Worm (Caenorhabditis elegans): Measurements from ENCODE around the gene B0304.2.

DNA sequence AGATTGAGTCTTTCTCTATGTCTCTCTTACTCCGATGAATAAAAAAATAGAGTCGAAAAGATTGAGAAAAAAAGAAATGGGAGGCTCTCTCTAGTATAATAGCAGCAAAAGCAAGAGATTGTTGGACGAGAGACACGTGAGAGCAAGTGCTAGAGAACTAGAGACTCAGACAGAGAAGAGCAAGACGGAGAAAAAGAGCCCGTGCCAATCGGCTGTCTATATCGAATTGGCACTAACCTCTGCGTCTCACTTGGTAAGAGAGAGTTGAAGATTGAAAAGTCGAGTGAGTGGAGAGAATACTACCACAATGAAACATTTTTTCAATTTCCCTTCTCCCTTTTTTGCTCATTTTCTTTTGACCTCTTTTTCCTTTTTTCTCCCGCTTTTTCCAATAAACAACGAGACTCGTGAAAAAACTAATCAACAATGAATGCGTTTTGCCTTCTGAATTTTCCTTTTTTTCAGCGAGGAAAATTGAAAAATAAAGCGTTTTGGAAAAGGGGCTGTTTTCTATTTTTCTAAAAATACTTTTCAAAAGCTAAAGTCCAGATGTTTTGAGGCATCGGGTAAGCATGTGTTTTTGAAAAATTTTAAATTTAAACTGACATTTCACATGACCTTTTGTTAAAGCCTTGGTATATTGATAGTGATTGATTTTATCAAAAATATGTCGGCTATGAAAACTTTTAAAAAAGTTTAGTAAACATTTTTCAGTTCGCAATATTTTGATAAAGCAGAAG is 16.7 kb upstream of the B0304.2 start:
- no peak for TF ChIP-seq T23F11.4 (GFP tag; optimal IDR thresholded peaks at IDR 0.05)
- no peak for TF ChIP-seq ceh-24 (tag; optimal IDR thresholded peaks at IDR 0.05)
- TF ChIP-seq tbx-2 (tag; optimal IDR thresholded peaks at IDR 0.05) = peak; percentile 42
- TF ChIP-seq nfya-1 (tag; optimal IDR thresholded peaks at IDR 0.05) = peak; percentile 92
- TF ChIP-seq lin-11 (tag; optimal IDR thresholded peaks at IDR 0.05) = no peak
- no peak for TF ChIP-seq pax-1 (tag; optimal IDR thresholded peaks at IDR 0.05)
- no peak for TF ChIP-seq hlh-13 (GFP tag; optimal IDR thresholded peaks at IDR 0.05)
- TF ChIP-seq ama-1 (optimal IDR thresholded peaks at IDR 0.05) = no peak
- TF ChIP-seq rnt-1 (tag; optimal IDR thresholded peaks at IDR 0.05) = no peak
- TF ChIP-seq mec-3 (tag; optimal IDR thresholded peaks at IDR 0.05; ENCODE audit: borderline replicate concordance) = no peak
- no peak for TF ChIP-seq elt-2 (tag; optimal IDR thresholded peaks at IDR 0.05)
- no peak for TF ChIP-seq hlh-8 (tag; optimal IDR thresholded peaks at IDR 0.05)
